Fruit fly (Drosophila melanogaster): ENCODE data around the gene CG31457.
A peak's percentile ranks its signal among the peaks of the same experiment; 100 is the strongest.

CG31457 gene

dm6 chr3R:23095346-23095745 lies 32.4 kb downstream of the CG31457 start, which contains the start of gene CG17109:
Gene CG17109, plus strand, starts transcription at chr3R:23095690.
- TF ChIP-seq CG17801 (GFP tag; optimal IDR thresholded peaks at IDR 0.05; ENCODE audit: partially characterized antibody): no peak

dm6 chr3R:23091586-23092228 lies 36.1 kb downstream of the CG31457 start, which contains the start of the genes CG17110 and CG6726:
Gene CG17110, plus strand, starts transcription at chr3R:23091724.
Gene CG6726, plus strand, starts transcription at chr3R:23091724.
- peak; percentile 46 for TF ChIP-seq CG17801 (GFP tag; optimal IDR thresholded peaks at IDR 0.05; ENCODE audit: partially characterized antibody)

- no peak for TF ChIP-seq CG17801 (GFP tag; optimal IDR thresholded peaks at IDR 0.05; ENCODE audit: partially characterized antibody)
Measured at dm6 chr3R:23088252-23088651, 39.5 kb downstream of the CG31457 start.

dm6 chr3R:23081265-23081664 lies 46.5 kb downstream of the CG31457 start:
- no peak for TF ChIP-seq CG17801 (GFP tag; optimal IDR thresholded peaks at IDR 0.05; ENCODE audit: partially characterized antibody)
